Fruit fly (Drosophila melanogaster) S2 (cell line): ENCODE data around the gene bou.

Experiments used
- CG8478 ChIP-seq: fragments of >200 bp; optimal IDR thresholded peaks from 2 replicates; lab custom pipeline; 2018
- CTCF ChIP-seq, 2 experiments: fragments of >200 bp; optimal IDR thresholded peaks; 2 replicates each; lab custom pipeline; 2018

DNA sequence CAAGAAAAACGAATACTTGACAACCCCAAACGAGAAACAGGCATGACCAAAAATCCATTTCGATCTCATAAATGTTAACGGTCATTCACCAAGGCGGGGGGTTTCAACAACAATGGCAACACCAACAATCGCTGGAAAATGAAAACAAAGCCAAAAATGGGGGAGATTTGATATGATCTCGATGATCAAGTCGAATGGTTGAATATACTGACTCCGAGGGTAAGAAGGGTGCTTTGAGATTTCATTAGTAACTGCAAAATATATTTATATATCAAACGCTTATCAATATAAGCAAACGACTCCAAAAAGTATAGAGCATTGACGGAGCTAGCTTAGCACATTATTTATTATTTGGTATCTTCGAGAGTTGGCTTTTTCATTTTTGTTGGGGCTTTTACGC is 3.8 kb downstream of the bou start:
- no peak for TF ChIP-seq CG8478 (lab: Kevin White, UChicago)
- TF ChIP-seq CTCF (optimal IDR thresholded peaks at IDR 0.05; lab: Kevin White, UChicago): no peak
